Worm (Caenorhabditis elegans) whole organism, L4/young adult: ENCODE data around the gene T25D1.2.

Source experiments
- W03F9.2 ChIP-seq: fragments of 150-350 bp; optimal IDR thresholded peaks from 2 replicates; lab custom pipeline; 2014; ENCODE audit warnings: missing biosample characterization, missing genetic modification characterization
- dao-5 ChIP-seq: sonication (generic microtip); optimal IDR thresholded peaks from 2 replicates; lab custom pipeline; 2016; ENCODE audit warnings: missing genotype, missing genetic modification characterization, moderate library complexity, missing compliant biosample characterization
- him-1 ChIP-seq: sonication (generic microtip); optimal IDR thresholded peaks from 2 replicates; lab custom pipeline; 2016; ENCODE audit warnings: missing genotype, missing genetic modification reagents, missing genetic modification characterization, missing compliant biosample characterization

Gene T25D1.2

DNA sequence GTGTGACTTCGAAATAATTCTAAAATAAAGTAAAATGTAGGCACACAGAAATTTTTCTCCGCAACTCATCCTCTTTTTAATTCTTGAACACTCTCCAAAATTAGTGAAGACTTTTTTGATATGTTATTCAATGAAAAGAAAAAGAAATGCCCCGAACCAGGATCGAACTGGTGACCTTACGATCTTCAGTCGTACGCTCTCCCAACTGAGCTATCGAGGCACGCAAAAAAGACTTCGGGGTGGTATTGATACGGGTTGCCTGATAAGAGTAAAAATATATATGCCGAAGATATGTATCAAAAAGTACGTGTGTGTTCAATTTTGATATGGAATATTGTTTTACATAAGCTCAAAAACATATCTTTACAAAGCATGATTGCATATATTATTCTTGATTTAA is 12.4 kb upstream of the T25D1.2 start:
- TF ChIP-seq him-1 (tag; lab: Kevin White, UChicago) (no peak), W03F9.2 (tag; lab: Kevin White, UChicago) (no peak), dao-5 (no peak)

DNA sequence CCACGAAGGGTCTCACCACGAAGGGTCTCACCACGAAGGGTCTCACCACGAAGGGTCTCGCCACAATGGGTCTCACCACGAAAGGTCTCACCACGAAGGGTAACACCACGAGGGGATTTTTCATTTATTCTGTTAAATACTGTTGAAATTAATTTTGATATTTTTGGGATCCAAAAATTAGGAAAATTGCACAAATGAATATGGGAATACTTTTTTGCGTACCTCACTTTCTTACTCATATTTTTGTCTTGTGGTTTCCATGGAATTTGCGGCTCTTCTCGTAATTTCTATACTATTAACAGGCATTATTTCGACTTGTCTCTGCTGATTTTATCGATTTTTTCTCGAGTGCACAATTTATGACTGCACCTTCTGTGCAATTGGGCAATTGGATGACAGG is 10.0 kb upstream of the T25D1.2 start, which contains the start of gene T25D1.3:
Gene T25D1.3 (plus strand): TSS at position 301 of the 400 bp plus-strand sequence.
- TF ChIP-seq him-1 (tag; lab: Kevin White, UChicago) (no peak), dao-5 (no peak), W03F9.2 (tag; lab: Kevin White, UChicago) (no peak)

DNA sequence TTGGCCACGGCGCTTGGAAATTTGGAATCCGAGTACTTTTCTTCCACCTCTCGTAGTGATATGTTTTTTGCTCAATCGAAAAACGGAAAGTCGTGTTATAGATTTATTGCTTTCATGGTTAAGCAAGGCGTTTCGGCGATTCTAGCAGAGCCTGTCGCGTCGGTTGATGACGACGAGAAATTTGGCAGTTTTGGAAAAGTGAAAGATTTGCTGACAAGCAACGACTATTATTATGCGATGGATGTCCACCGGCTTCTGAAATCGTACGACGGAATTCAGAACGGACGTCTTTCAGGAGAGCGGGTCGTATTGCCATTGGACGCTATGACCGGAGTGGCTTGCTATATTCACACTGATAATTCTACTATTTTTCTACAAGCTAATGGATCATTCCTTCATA is 3.4 kb downstream of the T25D1.2 start:
- TF ChIP-seq him-1 (tag; lab: Kevin White, UChicago) (no peak), dao-5 (no peak), W03F9.2 (tag; lab: Kevin White, UChicago) (no peak)

DNA sequence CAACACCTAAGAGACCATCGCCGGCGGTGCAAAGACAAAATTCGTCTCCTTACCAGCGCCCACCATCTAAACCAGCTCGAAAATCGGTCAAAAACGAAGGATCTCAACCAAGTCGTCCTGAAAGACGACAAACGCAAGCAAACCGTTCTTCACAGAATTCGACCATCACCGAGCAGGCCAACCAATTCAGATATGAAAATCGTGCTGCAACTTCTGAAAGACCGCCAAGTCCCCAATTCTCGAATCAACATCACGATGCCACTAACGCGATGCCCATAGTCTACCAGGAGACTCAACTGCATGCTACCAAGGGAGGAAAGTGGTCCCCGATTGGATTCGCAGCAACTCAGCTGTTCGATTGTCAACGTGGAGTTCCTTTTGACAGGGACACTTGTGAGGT is 4.2 kb downstream of the T25D1.2 start, which contains the start of gene T25D1.1:
Gene T25D1.1 (plus strand): TSS at position 301 of the 400 bp plus-strand sequence.
- TF ChIP-seq him-1 (tag; lab: Kevin White, UChicago) (no peak), W03F9.2 (tag; lab: Kevin White, UChicago) (no peak), dao-5 (no peak)

DNA sequence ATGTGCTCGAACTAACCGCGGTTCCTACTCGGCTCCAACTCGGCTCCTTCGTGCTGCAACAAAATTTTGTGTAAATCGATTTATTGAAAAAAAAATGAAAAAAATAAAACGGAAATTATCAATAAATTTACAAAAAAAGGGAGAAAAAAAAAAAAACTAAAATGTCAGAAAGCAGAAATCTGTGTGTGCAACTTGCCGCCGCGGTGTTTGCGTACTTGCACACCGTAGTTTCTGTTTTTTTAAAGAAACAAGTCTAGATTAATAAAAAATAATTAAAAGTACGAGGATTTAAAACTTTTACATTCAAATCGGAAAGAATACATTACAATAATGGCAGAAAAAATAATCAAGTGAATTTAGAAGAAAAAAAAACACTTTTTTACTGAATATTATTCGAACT is 6.4 kb downstream of the T25D1.2 start:
- TF ChIP-seq him-1 (tag; lab: Kevin White, UChicago) (no peak), W03F9.2 (tag; lab: Kevin White, UChicago) (no peak), dao-5 (no peak)

DNA sequence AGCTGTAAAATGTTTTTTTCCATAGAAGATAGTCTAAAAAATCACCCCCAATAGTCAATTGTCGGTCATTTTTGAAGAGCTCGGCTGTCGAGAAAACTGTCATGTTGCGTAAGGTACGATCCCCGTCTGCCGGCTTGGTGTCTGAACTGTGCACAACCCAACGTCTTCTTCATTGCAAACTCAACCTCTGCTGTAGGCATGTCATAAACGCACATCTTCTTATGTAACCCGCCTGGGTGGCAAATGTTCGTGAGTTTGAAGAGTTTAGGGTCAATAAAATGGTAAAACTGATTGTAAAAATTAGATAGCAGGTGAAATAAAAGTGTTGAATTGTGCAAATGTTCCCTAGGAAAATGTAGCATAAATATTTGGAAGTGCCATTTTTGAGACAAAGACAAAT is 8.9 kb downstream of the T25D1.2 start:
- TF ChIP-seq dao-5 (no peak), him-1 (tag; lab: Kevin White, UChicago) (no peak), W03F9.2 (tag; lab: Kevin White, UChicago) (no peak)

DNA sequence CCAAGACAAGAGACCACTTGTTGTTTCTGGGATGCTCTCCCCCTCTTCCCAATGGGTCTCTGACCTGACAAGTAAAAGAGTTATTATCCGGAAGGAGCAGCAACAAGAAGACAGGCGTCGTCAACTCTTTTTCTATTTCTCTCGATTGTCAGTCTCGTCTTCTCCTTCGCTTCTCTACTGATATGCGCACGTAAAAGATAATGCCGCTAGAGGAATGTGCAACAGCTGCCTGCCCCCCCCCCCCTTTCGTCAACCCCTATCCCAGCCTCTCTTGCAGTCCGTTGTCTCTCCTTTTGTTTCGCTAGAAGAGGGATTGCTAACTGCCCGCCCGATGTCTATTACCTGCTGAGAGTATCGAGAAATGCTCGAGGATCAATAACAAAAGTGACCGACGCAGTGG is 10.3 kb downstream of the T25D1.2 start:
- TF ChIP-seq him-1 (tag; lab: Kevin White, UChicago) (no peak), dao-5 (no peak), W03F9.2 (tag; lab: Kevin White, UChicago) (no peak)

DNA sequence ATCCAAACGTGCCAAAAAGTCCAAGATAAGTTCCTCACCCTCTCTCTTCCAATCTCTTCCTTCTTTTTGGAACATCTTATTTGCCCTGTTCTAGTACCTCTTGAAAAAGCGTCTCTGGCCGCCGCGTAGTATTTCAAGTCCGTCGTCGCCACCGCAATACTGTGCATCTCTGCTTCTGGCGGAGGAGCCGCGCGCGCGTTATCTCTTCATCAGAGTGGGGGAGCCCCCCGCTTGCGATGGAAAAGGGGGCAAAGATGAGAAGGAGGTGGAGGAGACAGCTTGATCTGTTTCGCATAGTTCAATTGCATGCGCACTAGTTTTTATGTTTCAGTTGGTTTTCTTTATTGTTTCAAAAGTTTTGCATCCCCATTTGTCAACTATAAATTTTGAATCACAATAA is 12.4 kb downstream of the T25D1.2 start:
- TF ChIP-seq him-1 (tag; lab: Kevin White, UChicago) (no peak), W03F9.2 (tag; lab: Kevin White, UChicago) (no peak), dao-5 (no peak)

DNA sequence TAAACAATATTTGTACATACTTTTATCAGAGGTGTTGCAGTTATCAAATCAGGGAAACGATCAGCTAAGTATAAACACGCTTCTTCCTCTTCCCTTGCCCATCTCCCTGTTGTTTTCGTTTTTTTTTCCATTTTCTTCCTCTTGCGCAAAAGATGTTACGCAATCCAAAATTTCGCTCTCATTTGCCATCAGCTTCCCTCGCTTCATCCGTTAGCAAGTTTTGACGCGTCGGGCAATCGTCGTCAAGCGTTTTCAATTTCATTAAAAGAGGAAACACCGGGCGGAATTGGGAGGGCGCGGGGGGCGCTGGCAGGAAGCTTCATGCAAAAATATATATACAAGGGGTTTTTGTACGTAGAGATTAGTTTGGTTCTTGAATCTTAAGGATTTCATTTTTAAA is 14.6 kb downstream of the T25D1.2 start:
- TF ChIP-seq him-1 (tag; lab: Kevin White, UChicago) (no peak), W03F9.2 (tag; lab: Kevin White, UChicago) (no peak), dao-5 (no peak)

DNA sequence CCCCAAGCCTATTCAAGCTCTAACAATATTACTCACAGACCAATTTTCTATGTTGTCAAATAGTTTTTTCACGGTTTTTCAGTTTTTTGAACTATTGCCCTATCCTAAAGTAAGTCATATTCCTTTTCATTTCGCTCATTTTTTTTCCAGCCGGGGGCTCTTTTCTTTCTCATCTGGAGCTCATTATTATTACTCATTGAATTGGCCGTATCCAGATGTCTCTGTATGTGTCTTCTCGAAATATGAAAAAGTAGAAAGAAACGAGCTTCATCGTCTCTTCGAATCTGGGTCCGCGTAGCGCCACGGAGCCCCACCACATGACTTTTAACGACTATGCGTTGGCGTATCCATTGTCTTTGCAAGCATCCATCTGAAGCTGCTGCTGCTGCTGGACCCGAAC is 15.1 kb downstream of the T25D1.2 start:
- no peak for TF ChIP-seq W03F9.2 (tag; lab: Kevin White, UChicago)
- TF ChIP-seq him-1 (tag; lab: Kevin White, UChicago) = no peak
- TF ChIP-seq dao-5 = no peak

DNA sequence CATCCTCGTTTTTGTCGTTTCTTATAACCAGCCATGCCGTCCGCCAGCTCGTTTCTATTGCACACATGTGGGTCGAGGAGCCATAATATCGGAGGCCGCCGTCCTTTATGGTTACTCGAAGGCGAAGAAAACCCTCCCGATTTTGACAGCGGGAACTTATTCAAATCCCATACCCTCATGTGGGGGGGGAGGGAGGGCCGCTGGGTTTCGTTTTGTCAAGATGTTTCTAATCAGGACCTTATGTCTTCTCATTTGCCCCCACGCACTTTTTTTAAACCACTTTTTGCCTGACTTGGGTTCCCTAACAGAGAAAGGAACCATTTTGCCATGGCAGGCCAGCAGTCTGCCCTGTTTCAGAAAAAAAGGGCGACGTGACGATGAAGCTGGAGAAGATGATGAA is 17.1 kb downstream of the T25D1.2 start:
- TF ChIP-seq W03F9.2 (tag; lab: Kevin White, UChicago) = no peak
- no peak for TF ChIP-seq dao-5
- TF ChIP-seq him-1 (tag; lab: Kevin White, UChicago) = no peak

DNA sequence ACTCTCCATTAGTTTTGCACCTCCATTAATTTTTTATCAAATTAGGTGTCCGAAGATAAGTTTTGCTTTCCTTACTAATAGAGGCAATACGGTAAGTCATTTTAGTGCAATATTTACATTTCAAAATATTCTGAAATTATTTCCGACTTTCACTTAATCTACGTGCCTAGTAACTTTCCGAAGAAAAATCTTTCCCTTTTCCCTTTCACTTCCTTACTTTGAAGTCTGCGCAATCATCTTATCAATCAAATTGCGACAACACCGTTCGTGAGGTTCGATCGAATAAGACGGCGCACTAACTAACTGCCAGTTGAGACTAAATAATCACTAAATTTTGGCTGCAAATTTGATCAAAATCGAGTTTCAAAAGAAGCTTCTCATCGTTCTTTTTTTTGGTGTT is 18.5 kb downstream of the T25D1.2 start:
- TF ChIP-seq W03F9.2 (tag; lab: Kevin White, UChicago) (no peak), him-1 (tag; lab: Kevin White, UChicago) (no peak), dao-5 (no peak)

DNA sequence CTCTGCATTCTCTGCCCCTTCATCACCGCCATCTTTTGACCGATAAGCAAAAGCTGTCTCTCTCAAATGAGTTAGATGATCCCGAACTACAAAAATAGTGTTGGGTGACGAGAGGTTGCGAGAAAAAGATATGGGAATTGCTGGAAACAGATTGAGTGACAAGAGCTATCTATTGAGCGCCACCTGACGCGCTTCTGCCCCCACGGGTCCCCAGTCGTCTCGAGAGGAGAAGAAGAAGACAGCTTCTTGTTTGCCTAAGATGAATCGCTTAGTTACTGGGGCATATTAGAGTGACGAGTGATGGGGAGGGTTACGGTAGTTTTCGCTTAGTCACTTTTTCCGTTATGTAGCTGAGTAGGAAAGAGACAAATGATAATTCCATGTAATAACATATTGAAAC is 19.2 kb downstream of the T25D1.2 start:
- TF ChIP-seq him-1 (tag; lab: Kevin White, UChicago) = no peak
- no peak for TF ChIP-seq W03F9.2 (tag; lab: Kevin White, UChicago)
- TF ChIP-seq dao-5 = no peak

DNA sequence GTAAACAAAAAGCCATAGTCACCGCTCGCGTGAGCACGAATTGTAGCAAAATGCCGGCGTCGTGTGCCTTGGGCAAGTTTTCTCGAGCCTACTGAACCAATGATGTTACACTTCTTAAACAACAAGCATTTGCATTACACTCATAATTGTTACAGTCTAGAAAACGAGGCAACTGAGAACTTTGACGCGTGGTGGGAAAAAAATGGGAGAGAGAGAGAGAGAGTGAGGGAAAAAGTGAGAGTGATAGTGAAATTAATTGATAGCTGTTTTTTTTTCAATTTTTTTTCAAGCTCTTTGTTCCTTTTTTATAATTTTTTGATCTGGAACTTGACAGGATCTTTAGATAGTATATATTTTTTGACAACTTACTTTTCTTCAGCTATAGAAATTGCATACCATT is 19.8 kb downstream of the T25D1.2 start:
- TF ChIP-seq him-1 (tag; lab: Kevin White, UChicago) (no peak), dao-5 (no peak), W03F9.2 (tag; lab: Kevin White, UChicago) (no peak)

DNA sequence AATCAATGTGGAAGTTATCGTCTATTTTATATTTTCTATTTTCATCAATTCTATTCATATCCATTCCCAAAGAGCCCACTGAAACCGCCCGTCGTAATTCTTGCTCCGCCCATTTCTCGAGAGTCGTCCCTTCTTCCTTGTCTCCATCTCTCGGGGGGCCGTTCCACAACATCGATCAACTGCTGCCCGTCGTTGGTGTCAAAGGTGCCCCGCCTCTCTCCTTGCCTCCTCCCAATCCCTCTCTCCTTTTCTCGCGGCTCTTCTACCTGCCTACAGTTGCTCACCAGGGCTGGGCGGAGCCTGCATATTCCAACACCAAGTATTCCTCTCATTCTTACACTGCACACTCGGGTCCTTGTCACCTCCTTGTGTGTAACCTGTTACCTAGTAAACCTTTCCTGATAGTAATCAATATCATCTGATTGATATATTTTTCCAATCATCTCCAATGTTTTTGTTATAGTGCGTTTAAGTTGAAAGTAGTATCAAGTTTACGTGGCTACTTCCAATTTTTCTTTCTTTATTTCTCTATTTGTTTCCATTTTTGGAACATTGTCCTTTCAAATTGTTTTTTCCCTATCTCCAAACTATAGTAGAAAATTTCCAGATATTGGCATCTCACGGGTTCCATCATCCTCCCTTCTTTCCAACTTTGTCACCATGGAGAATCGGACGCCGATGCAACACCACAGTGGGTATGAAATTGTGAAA is 21.0 kb downstream of the T25D1.2 start, which contains the start of gene pat-9:
Gene pat-9 (plus strand): TSS at position 661 of the 711 bp plus-strand sequence.
- TF ChIP-seq W03F9.2 (tag; lab: Kevin White, UChicago) (no peak), dao-5 (no peak), him-1 (tag; lab: Kevin White, UChicago) (no peak)
